Worm (Caenorhabditis elegans): Measurements from ENCODE around the gene T24C4.2.

Gene T24C4.2

ce11 chrIII:907311-907710 lies 37.5 kb upstream of the T24C4.2 start, which contains the start of gene F23H11.4:
TSS of gene F23H11.4 (minus strand) at chrIII:907539.
- TF ChIP-seq dmd-4 (tag; optimal IDR thresholded peaks at IDR 0.05) (no peak), skn-1 (tag; optimal IDR thresholded peaks at IDR 0.05) (no peak)

DNA sequence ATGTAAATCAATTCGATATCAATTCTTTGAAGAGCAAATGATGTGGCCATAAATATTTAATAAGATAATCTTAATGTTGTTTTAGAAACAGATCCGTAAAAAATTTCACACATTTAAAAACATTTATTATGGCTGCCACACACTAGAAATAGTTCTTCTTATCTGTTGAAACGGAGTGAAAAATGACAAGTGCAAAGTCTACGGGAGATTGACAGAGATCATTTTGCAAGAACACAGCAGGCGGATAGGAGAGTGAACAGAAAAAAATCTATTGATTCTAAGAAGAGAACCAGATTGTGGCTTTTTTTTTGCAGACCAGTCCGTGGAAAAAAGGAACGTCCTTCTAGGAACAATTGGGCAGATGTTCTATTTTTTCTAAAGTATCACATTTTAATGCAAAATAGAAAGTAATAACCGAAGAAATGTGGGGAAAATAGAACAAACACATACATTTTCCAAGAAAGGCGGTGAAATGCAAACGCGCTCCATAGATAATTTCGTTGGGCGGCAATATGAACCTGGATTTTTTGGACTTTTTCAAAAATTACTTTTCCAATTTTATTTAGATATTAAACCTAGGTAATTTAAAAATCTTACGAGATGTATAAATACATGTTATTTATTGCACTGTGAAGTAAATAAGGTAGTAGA lies 32.0 kb upstream of the T24C4.2 start:
- TF ChIP-seq skn-1 (tag; optimal IDR thresholded peaks at IDR 0.05) (no peak), F13H6.1 (tag; optimal IDR thresholded peaks at IDR 0.05) (no peak), nhr-6 (tag; optimal IDR thresholded peaks at IDR 0.05) (no peak), nhr-11 (tag; optimal IDR thresholded peaks at IDR 0.05) (no peak), nhr-237 (tag; optimal IDR thresholded peaks at IDR 0.05) (no peak), unc-62 (GFP tag; optimal IDR thresholded peaks at IDR 0.05) (no peak), snpc-4 (tag; optimal IDR thresholded peaks at IDR 0.05) (no peak), gmeb-1 (tag; optimal IDR thresholded peaks at IDR 0.05) (peak; percentile 54), sem-4 (tag; optimal IDR thresholded peaks at IDR 0.05) (no peak), ceh-82 (tag; optimal IDR thresholded peaks at IDR 0.05) (no peak), nhr-23 (tag; optimal IDR thresholded peaks at IDR 0.05) (no peak), mdl-1 (tag; optimal IDR thresholded peaks at IDR 0.05) (no peak), lsy-2 (tag; optimal IDR thresholded peaks at IDR 0.05) (peak in 1 of 2 experiments; percentile 44), ztf-1 (GFP tag; conservative IDR thresholded peaks at IDR 0.05) (no peak), nhr-77 (tag; optimal IDR thresholded peaks at IDR 0.05) (no peak), ZK546.5 (tag; optimal IDR thresholded peaks at IDR 0.05) (no peak), lin-39 (tag; optimal IDR thresholded peaks at IDR 0.05) (no peak), C34F6.9 (tag; optimal IDR thresholded peaks at IDR 0.05) (peak; percentile 35), lin-13 (GFP tag; optimal IDR thresholded peaks at IDR 0.05) (peak; percentile 34), peb-1 (tag; optimal IDR thresholded peaks at IDR 0.05) (no peak)

DNA sequence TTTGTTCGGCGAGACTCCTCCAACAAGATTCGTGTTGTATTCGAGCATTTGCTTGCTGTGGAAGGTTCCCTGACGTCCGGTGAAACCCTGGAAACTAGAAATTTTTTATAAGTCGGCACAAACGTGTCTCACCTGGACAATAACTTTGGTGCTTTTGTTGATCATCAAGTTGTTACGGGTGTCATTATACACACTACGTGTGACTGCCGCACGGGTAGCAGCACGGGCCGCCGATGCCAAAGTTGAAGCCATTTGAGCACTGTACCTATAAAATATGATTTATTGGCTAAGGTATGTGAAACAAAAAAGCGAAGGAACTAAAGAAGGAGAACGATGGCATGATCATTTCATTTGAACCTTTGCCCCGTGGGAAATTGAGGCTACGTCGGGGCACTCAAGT lies 31.4 kb upstream of the T24C4.2 start, which contains the start of gene sucl-2:
Gene sucl-2 (minus strand): TSS at position 265 of the 400 bp plus-strand sequence.
- TF ChIP-seq Y55F3AM.14 (GFP tag; optimal IDR thresholded peaks at IDR 0.05) (no peak), skn-1 (tag; optimal IDR thresholded peaks at IDR 0.05) (no peak), nhr-23 (tag; optimal IDR thresholded peaks at IDR 0.05) (no peak), alr-1 (tag; optimal IDR thresholded peaks at IDR 0.05) (no peak), ceh-16 (tag; optimal IDR thresholded peaks at IDR 0.05) (no peak), sem-4 (tag; optimal IDR thresholded peaks at IDR 0.05) (no peak), nhr-77 (tag; optimal IDR thresholded peaks at IDR 0.05) (no peak), elt-3 (tag; optimal IDR thresholded peaks at IDR 0.05) (no peak), nhr-10 (tag; optimal IDR thresholded peaks at IDR 0.05) (no peak), sma-9 (GFP tag; optimal IDR thresholded peaks at IDR 0.05) (no peak), sma-9 (tag; optimal IDR thresholded peaks at IDR 0.05) (no peak), nhr-237 (tag; optimal IDR thresholded peaks at IDR 0.05) (no peak), fos-1 (tag; optimal IDR thresholded peaks at IDR 0.05) (no peak), mdl-1 (tag; optimal IDR thresholded peaks at IDR 0.05) (no peak), snpc-4 (tag; optimal IDR thresholded peaks at IDR 0.05) (no peak), lin-13 (GFP tag; optimal IDR thresholded peaks at IDR 0.05) (no peak), nhr-12 (tag; optimal IDR thresholded peaks at IDR 0.05) (no peak), nhr-6 (tag; optimal IDR thresholded peaks at IDR 0.05) (no peak)

DNA sequence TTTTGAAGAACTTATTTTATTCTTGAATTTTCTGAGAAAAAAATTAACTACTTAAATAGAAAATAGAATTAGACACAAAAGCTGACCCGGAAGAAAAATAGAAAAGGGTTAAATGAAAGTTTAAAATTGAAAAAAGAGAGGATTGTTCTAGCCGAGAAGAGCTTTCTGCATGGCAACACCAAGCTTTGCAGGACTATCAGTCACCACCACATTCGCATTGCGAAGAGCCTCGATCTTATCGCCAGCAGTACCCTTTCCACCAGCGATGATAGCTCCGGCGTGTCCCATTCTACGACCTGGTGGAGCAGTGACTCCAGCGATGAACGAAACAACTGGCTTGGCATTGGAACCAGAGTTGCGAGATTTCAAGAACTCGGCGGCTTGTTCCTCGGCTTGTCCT lies 30.4 kb upstream of the T24C4.2 start:
- TF ChIP-seq nhr-77 (tag; optimal IDR thresholded peaks at IDR 0.05) (no peak), gmeb-1 (tag; optimal IDR thresholded peaks at IDR 0.05) (no peak), ama-1 (optimal IDR thresholded peaks at IDR 0.05) (no peak), mdl-1 (tag; optimal IDR thresholded peaks at IDR 0.05) (no peak), dmd-4 (tag; optimal IDR thresholded peaks at IDR 0.05) (no peak), lsy-2 (tag; optimal IDR thresholded peaks at IDR 0.05) (no peak), elt-1 (tag; optimal IDR thresholded peaks at IDR 0.05) (no peak), mbf-1 (tag; optimal IDR thresholded peaks at IDR 0.05) (no peak), lin-13 (GFP tag; optimal IDR thresholded peaks at IDR 0.05) (no peak), sem-4 (tag; optimal IDR thresholded peaks at IDR 0.05) (no peak), mab-5 (tag; optimal IDR thresholded peaks at IDR 0.05) (no peak)

ce11 chrIII:896904-897303 lies 27.1 kb upstream of the T24C4.2 start:
- TF ChIP-seq nhr-25 (tag; optimal IDR thresholded peaks at IDR 0.05), result no peak
- no peak for TF ChIP-seq fos-1 (tag; optimal IDR thresholded peaks at IDR 0.05)
- no peak for TF ChIP-seq alr-1 (tag; optimal IDR thresholded peaks at IDR 0.05)
- TF ChIP-seq nhr-237 (tag; optimal IDR thresholded peaks at IDR 0.05), result no peak
- TF ChIP-seq lin-13 (GFP tag; optimal IDR thresholded peaks at IDR 0.05), result no peak
- no peak for TF ChIP-seq elt-3 (tag; optimal IDR thresholded peaks at IDR 0.05)
- TF ChIP-seq unc-62 (GFP tag; optimal IDR thresholded peaks at IDR 0.05), result no peak
- TF ChIP-seq ztf-11 (tag; optimal IDR thresholded peaks at IDR 0.05), result no peak
- no peak for TF ChIP-seq nhr-77 (tag; optimal IDR thresholded peaks at IDR 0.05)
- TF ChIP-seq nhr-11 (tag; optimal IDR thresholded peaks at IDR 0.05), result no peak
- no peak for TF ChIP-seq mdl-1 (tag; optimal IDR thresholded peaks at IDR 0.05)
- no peak for TF ChIP-seq lsy-2 (tag; optimal IDR thresholded peaks at IDR 0.05)
- TF ChIP-seq mab-5 (tag; optimal IDR thresholded peaks at IDR 0.05), result no peak
- TF ChIP-seq nhr-129 (tag; optimal IDR thresholded peaks at IDR 0.05), result no peak
- TF ChIP-seq R02D3.7 (tag; optimal IDR thresholded peaks at IDR 0.05), result no peak
- no peak for TF ChIP-seq unc-39 (tag; optimal IDR thresholded peaks at IDR 0.05)

All from whole organism, L2 larva.